Worm (Caenorhabditis elegans): ENCODE measurements around the gene srt-53.

Gene srt-53

DNA sequence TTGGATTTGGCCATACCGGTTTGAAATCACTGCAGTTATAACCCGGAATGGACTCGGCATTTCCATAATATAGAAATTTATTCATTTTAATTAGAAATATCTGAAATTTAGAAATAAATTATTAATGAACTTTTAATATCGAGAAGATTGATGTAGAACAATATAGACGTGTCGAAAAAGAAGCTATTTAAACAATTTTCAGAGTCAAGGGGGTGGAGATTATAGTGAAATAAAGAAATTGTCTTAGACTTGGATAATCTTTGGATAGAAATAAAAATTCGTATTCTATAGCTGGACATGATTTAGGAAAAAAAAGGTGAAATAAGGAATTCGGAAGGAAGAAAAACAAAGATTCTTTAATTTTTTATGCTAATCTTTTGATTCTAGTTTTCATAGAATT is at the start of gene srt-53:
TSS of gene srt-53 (minus strand) at position 101 of the 400 bp plus-strand sequence.
- no peak for TF ChIP-seq him-1 (tag; optimal IDR thresholded peaks at IDR 0.05)
- TF ChIP-seq W03F9.2 (tag; optimal IDR thresholded peaks at IDR 0.05) = no peak
- TF ChIP-seq dao-5 (tag; optimal IDR thresholded peaks at IDR 0.05) = no peak

ce11 chrV:7985860-7986259 is 45.7 kb upstream of the srt-53 start, which contains the start of gene Y97E10AL.1:
TSS of gene Y97E10AL.1 (plus strand) at chrV:7986160.
- TF ChIP-seq W03F9.2 (tag; optimal IDR thresholded peaks at IDR 0.05) = no peak
- no peak for TF ChIP-seq him-1 (tag; optimal IDR thresholded peaks at IDR 0.05)
- no peak for TF ChIP-seq dao-5 (tag; optimal IDR thresholded peaks at IDR 0.05)

DNA sequence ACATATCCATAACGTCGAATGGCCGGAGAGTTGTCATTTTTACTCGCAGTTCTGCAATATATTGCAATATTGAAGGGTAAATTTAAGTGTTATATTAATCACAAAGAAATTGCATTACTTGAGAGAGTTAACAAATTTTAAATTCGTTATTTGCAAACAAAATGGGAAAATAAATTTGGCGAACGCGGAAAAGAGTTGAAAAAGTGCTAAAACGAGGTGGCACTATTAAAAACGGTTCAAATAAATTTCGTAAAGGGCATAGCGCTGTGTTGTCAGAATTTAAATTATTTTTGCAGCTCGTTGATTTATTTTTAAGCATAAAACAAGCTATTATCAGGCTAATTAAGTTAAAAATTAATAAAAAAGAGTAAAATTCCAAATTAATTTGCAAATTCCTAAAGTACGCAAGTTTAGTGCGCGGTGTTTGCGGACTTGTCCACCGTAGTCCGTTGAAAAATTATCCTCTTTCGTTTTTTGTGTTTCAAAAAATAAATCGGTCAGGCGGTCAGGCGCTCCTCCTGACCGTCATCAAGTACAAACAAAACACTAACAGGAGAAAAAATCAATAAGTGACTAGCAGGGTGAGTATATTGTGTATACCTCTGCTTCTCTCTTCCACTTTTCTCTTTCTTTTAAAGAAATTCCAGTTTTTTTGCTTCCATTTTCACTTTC is 43.3 kb upstream of the srt-53 start, which contains the start of the genes natb-1 and abhd-12:
TSS of gene natb-1 (minus strand) at position 51 of the 672 bp plus-strand sequence.
TSS of gene abhd-12 (plus strand) at position 499 of the 672 bp plus-strand sequence.
- TF ChIP-seq W03F9.2 (tag; optimal IDR thresholded peaks at IDR 0.05) = peak; percentile 75
- no peak for TF ChIP-seq him-1 (tag; optimal IDR thresholded peaks at IDR 0.05)

DNA sequence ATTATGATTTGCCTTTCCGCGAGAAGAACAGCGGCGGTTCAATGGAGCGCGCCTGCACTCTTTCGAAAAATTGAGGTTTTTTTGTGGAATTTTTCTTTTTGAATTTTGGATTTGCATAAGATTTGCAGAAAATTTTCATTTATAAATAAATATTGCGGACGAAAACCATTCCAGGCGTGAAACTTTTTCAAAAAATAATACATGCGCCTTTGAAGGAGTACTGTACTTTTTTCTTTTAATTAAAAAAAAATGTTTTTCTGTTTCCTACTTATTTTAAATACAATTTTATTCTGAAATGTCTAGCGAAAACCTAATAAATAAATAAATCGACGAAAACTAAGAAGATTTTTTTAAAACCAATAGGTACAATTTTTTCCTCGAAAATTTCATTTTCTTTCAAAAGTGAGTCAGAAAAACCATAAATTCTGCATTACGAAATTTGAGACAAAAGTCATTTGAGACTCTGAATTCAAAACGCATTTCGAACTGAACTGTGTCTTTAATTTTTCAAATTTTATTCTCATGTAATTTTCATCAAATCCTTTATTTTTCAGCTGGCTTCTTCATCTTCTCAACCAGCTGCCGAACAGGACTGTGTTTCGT is 40.9 kb upstream of the srt-53 start, which contains the start of gene F26D11.1:
TSS of gene F26D11.1 (plus strand) at position 553 of the 603 bp plus-strand sequence.
- no peak for TF ChIP-seq him-1 (tag; optimal IDR thresholded peaks at IDR 0.05)
- no peak for TF ChIP-seq dao-5 (tag; optimal IDR thresholded peaks at IDR 0.05)
- no peak for TF ChIP-seq W03F9.2 (tag; optimal IDR thresholded peaks at IDR 0.05)

DNA sequence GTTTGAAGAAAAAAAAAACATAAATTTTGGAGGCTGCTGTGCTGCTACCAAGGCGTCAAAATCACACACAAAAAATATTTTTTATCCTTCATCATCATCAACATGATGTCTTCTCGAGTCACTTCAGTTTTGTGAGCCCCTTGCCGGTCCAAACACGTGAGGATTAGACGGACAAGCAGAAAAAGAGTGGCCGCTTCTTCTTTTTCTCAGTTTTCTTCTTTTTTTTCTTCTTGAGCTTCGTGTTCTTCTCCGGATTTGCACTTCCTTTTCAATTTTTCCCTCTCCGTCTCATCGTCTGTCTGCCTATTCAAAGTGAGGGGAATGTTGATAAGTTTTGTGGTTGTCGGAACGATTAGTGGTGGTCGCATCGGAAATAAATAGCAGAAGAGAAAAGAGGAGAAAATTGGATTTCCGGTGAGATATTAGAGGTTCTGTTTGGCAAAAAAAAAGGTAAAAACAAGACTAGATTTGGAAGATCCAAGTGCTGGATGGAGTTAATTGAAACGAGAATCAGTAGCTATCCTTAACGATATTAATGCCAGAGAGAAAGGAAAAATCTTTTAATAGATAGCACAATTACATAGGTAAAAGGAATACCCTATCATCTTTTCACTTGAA is 40.3 kb upstream of the srt-53 start:
- TF ChIP-seq dao-5 (tag; optimal IDR thresholded peaks at IDR 0.05) (no peak), W03F9.2 (tag; optimal IDR thresholded peaks at IDR 0.05) (no peak), him-1 (tag; optimal IDR thresholded peaks at IDR 0.05) (peak; percentile 14)

DNA sequence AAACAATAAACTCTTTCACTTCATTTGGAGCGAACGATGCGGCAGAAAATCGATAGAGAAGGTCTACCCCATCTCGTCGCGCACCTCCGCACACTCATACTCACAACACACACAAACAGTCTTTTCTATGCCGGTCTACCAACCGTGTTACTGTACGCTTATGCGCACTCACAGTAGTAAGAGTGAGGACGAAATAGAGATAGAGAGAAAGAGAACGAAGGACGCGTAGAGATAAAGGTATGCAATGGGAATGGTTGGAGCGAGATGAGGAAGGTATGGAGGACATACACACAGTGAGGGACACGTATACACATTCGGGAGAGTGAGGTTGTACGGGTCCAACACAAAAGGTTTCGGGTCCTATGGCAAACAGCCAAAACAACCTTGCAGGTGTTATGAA is 38.6 kb upstream of the srt-53 start:
- TF ChIP-seq dao-5 (tag; optimal IDR thresholded peaks at IDR 0.05) = no peak
- no peak for TF ChIP-seq him-1 (tag; optimal IDR thresholded peaks at IDR 0.05)
- TF ChIP-seq W03F9.2 (tag; optimal IDR thresholded peaks at IDR 0.05) = no peak

DNA sequence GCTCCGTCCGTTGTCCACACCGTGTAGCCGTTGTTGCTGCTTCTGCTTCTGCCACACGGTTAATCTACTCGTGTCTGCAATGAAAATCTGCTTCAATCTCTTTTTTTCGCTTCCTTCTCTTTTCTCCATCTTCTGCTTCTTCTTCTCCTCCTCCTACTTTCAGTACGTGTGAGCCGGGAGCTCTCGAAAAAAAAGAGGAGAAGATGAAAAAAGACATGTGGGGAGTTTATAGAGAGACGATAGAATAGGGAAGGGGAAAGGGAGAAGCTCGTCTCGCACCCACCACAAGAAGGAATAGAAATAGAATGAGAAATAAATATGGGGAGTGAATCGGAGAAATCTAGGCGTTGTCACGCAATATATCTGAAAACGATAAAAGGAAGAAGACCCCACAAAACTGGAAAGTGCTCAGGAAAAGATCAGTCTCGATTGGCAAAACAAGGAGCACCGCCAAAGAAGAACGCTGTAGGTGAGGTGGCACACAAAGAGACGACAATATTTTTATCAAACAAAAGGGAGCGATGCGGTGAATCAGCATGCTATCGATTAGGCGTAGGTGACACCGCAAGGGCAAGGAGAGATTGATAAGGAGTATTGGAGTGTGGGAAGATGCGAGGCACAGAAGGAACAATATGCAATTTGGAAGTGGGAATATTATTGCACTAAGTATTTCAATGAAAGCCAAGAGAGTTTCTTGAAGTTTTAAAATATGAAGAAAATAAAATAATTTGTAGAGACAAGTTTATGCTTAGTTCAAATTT is 37.7 kb upstream of the srt-53 start, which contains the start of gene let-413:
TSS of gene let-413 (minus strand) at position 76 of the 761 bp plus-strand sequence.
- no peak for TF ChIP-seq him-1 (tag; optimal IDR thresholded peaks at IDR 0.05)
- no peak for TF ChIP-seq dao-5 (tag; optimal IDR thresholded peaks at IDR 0.05)
- TF ChIP-seq W03F9.2 (tag; optimal IDR thresholded peaks at IDR 0.05) = no peak

DNA sequence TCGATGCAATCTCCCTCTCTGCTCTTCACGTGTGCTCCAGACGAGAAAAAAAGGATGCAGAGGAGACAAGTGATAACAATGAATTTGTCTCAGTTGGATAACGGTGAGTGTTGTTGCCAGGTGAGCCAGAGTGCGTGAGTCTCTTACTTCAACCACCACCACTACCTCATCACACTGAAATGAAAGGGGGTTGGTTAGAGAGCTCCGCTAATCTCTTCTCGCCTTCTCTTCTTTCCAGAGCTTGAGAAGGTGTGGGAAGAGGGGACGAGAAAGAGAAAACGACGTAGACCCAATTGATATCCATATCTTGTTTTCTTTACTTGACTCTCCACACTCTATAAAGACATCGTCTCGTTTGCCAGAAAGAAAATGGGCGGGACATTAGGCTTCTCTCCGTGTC is 31.2 kb upstream of the srt-53 start:
- TF ChIP-seq him-1 (tag; optimal IDR thresholded peaks at IDR 0.05) = no peak
- no peak for TF ChIP-seq W03F9.2 (tag; optimal IDR thresholded peaks at IDR 0.05)
- TF ChIP-seq dao-5 (tag; optimal IDR thresholded peaks at IDR 0.05) = no peak

- no peak for TF ChIP-seq W03F9.2 (tag; optimal IDR thresholded peaks at IDR 0.05)
- TF ChIP-seq him-1 (tag; optimal IDR thresholded peaks at IDR 0.05) = no peak
- TF ChIP-seq dao-5 (tag; optimal IDR thresholded peaks at IDR 0.05) = no peak
Measured at ce11 chrV:7970519-7970918, 30.3 kb upstream of the srt-53 start.

DNA sequence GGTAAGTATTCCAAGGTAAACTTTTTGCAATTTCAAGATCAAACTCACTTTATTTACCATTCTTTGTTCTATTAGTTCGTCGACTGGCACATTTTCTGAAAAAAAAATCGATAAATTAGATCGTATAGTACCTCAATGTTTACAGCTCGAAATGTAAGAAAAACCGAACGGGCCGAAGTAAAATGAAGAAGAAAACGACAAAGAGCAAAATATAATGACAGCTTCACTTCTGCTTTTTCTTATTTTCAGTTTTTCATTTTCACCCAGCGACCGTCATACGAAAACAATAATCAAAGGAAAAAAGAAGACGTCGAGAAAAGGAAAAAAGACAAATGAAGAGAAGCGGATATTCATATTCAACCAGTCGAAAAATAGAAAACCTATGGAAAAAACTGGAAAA is 28.9 kb upstream of the srt-53 start, which contains the start of gene che-7:
TSS of gene che-7 (minus strand) at position 101 of the 400 bp plus-strand sequence.
- TF ChIP-seq dao-5 (tag; optimal IDR thresholded peaks at IDR 0.05) (no peak), W03F9.2 (tag; optimal IDR thresholded peaks at IDR 0.05) (no peak), him-1 (tag; optimal IDR thresholded peaks at IDR 0.05) (no peak)

ce11 chrV:7964429-7964828 is 24.2 kb upstream of the srt-53 start:
- TF ChIP-seq dao-5 (tag; optimal IDR thresholded peaks at IDR 0.05) (no peak), him-1 (tag; optimal IDR thresholded peaks at IDR 0.05) (no peak), W03F9.2 (tag; optimal IDR thresholded peaks at IDR 0.05) (no peak)

DNA sequence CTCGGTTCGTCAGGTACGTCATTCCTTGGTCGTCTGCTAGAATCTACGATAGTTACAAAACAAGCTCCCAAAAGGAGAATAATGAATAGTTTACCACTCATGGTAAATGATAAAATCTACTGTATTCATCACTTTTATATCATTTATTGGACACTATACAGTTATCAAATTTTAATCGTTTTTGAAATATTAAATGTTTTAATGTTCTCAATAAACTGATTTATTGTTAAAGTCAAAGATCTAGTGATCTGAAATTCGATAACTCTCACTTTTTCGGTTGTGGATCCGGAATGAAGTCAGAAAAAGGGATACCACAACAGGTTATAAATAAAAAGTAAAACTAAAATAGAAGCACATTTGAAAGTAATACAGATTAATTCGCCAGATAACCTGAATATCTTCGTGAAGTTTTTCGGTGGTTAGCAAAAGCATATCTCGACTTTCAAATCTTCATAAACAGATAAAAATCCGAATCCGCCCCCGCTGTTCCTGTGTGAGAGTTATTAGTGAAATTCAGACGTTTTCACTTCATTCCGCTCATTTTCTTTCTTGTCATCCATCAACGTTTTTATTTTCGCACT is 18.6 kb upstream of the srt-53 start, which contains the start of the genes clec-217 and F26D11.2:
TSS of gene clec-217 (minus strand) at position 101 of the 581 bp plus-strand sequence.
TSS of gene F26D11.2 (plus strand) at position 531 of the 581 bp plus-strand sequence.
- TF ChIP-seq dao-5 (tag; optimal IDR thresholded peaks at IDR 0.05) (no peak), W03F9.2 (tag; optimal IDR thresholded peaks at IDR 0.05) (no peak), him-1 (tag; optimal IDR thresholded peaks at IDR 0.05) (no peak)

ce11 chrV:7956218-7956617 is 16.0 kb upstream of the srt-53 start, which contains the start of gene pals-34:
TSS of gene pals-34 (minus strand) at chrV:7956497.
- TF ChIP-seq him-1 (tag; optimal IDR thresholded peaks at IDR 0.05) = no peak
- TF ChIP-seq W03F9.2 (tag; optimal IDR thresholded peaks at IDR 0.05) = no peak
- TF ChIP-seq dao-5 (tag; optimal IDR thresholded peaks at IDR 0.05) = no peak
